Worm (Caenorhabditis elegans): ENCODE measurements around the gene ptc-3.

Gene ptc-3

ce11 chrII:2888957-2889630, 36.7 kb upstream of the ptc-3 start, which contains the start of gene pinn-1 (continued):
- TF ChIP-seq nhr-120 (GFP tag; IDR thresholded peaks at IDR 0.05) (no peak), lsy-27 (tag; optimal IDR thresholded peaks at IDR 0.05; ENCODE audit: borderline replicate concordance, insufficient read depth) (no peak), ceh-27 (GFP tag; optimal IDR thresholded peaks at IDR 0.05) (peak; percentile 96), hlh-26 (GFP tag; conservative IDR thresholded peaks at IDR 0.05) (no peak), nhr-179 (tag; optimal IDR thresholded peaks at IDR 0.05) (no peak), dox-1 (GFP tag; IDR thresholded peaks at IDR 0.05) (peak; percentile 94), F39B2.1 (GFP tag; IDR thresholded peaks at IDR 0.05) (no peak), dpl-1 (GFP tag; optimal IDR thresholded peaks at IDR 0.05) (peak; percentile 47), snpc-1.1 (tag; optimal IDR thresholded peaks at IDR 0.05; ENCODE audit: insufficient read depth) (peak; percentile 17), F22D6.2 (tag; optimal IDR thresholded peaks at IDR 0.05) (peak; percentile 66), C06A6.2 (GFP tag; conservative IDR thresholded peaks at IDR 0.05) (no peak), somi-1 (GFP tag; optimal IDR thresholded peaks at IDR 0.05) (no peak), nfya-1 (tag; optimal IDR thresholded peaks at IDR 0.05; ENCODE audit: borderline replicate concordance, insufficient read depth) (no peak), zim-3 (tag; optimal IDR thresholded peaks at IDR 0.05) (peak; percentile 60), F10E7.11 (tag; optimal IDR thresholded peaks at IDR 0.05) (no peak), lin-26 (GFP tag; IDR thresholded peaks at IDR 0.05) (peak; percentile 66), attf-3 (GFP tag; conservative IDR thresholded peaks at IDR 0.05) (no peak; the same call in 1 of the 2 replicates), nhr-27 (tag; optimal IDR thresholded peaks at IDR 0.05) (no peak), rpc-1 (optimal IDR thresholded peaks at IDR 0.05) (no peak), rpc-1 (tag; optimal IDR thresholded peaks at IDR 0.05) (no peak), sptf-2 (GFP tag; optimal IDR thresholded peaks at IDR 0.05) (peak; percentile 62), madf-10 (tag; optimal IDR thresholded peaks at IDR 0.05) (peak; percentile 69), athp-1 (tag; optimal IDR thresholded peaks at IDR 0.05) (peak; percentile 95), madf-6 (GFP tag; IDR thresholded peaks at IDR 0.05) (peak; percentile 83), T07F8.4 (tag; optimal IDR thresholded peaks at IDR 0.05) (no peak), Y56A3A.18 (GFP tag; IDR thresholded peaks at IDR 0.05) (0 out of 2 replicates have a peak, but pooled peaks have one; percentile 48), F55B11.4 (tag; optimal IDR thresholded peaks at IDR 0.05; ENCODE audit: borderline replicate concordance, insufficient read depth) (no peak), attf-6 (GFP tag; IDR thresholded peaks at IDR 0.05) (no peak), ceh-58 (GFP tag; IDR thresholded peaks at IDR 0.05) (no peak), mel-28 (tag; optimal IDR thresholded peaks at IDR 0.05; ENCODE audit: borderline replicate concordance) (peak; percentile 66), C17E4.6 (GFP tag; IDR thresholded peaks at IDR 0.05) (0 out of 2 replicates have a peak, but pooled peaks have one; percentile 37), unc-62 (GFP tag; optimal IDR thresholded peaks at IDR 0.05) (no peak), tlf-1 (GFP tag; optimal IDR thresholded peaks at IDR 0.05) (peak; percentile 67), bed-2 (GFP tag; IDR thresholded peaks at IDR 0.05) (peak; percentile 97), F33H1.4 (GFP tag; IDR thresholded peaks at IDR 0.05) (peak; percentile 69), rcor-1 (GFP tag; IDR thresholded peaks at IDR 0.05) (peak; percentile 91), ZK185.1 (tag; optimal IDR thresholded peaks at IDR 0.05; ENCODE audit: poor library complexity, severe bottlenecking) (no peak), snpc-3.4 (tag; optimal IDR thresholded peaks at IDR 0.05) (peak; percentile 31), gei-17 (GFP tag; optimal IDR thresholded peaks at IDR 0.05) (no peak), F57A8.1 (GFP tag; optimal IDR thresholded peaks at IDR 0.05) (no peak), pha-4 (tag; optimal IDR thresholded peaks at IDR 0.05) (no peak), ceh-79 (tag; optimal IDR thresholded peaks at IDR 0.05) (peak; percentile 59), Y79H2A.3 (GFP tag; conservative IDR thresholded peaks at IDR 0.05) (no peak), lir-1 (GFP tag; conservative IDR thresholded peaks at IDR 0.05) (no peak; the same call in 1 of the 2 replicates), ceh-91 (GFP tag; IDR thresholded peaks at IDR 0.05) (peak; percentile 79), lin-40 (tag; optimal IDR thresholded peaks at IDR 0.05) (peak; percentile 82), Y67H2A.10 (GFP tag; conservative IDR thresholded peaks at IDR 0.05) (peak; percentile 70; the same call in 1 of the 2 replicates)
